Fruit fly (Drosophila melanogaster) ovary, adult (tissue): ENCODE results near the gene CG2021.
A peak's percentile ranks its signal among the peaks of the same experiment; 100 is the strongest.

Source experiments
- CG17801 ChIP-seq: fragments of 200-800 bp; optimal IDR thresholded peaks from 2 replicates; lab custom pipeline; 2019; ENCODE audit warnings: missing biosample characterization, mild to moderate bottlenecking, missing genetic modification characterization, moderate library complexity; ENCODE audit not compliant: partially characterized antibody

The CG2021 gene

DNA sequence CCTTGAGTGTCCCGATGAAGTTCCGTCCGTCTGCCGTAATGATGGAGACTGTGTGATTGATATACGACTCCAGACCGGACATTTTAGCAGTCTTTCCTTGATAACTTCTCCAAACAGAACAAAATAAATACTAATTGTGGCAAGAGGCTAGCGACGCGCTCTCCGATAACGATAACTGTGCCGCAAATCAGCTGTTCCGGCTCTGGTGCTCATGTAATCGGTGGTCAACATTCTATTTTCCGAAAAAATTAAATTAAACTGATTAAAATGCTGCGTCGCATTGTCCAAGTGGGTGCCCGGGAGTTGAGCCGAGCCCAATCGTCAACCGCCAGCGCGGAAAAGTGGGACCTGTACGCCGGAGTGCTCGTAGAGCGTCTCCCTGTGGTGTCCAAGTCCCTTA is at the start of gene CG2021, which contains the start of gene mRpL46:
Gene CG2021, minus strand, starts transcription at position 163 of the 400 bp plus-strand sequence.
Gene mRpL46, plus strand, starts transcription at position 191 of the 400 bp plus-strand sequence.
- TF ChIP-seq CG17801 (GFP tag; lab: Kevin White, UChicago) = no peak

dm6 chr3L:1822365-1822764 is 45.2 kb upstream of the CG2021 start:
- TF ChIP-seq CG17801 (GFP tag; lab: Kevin White, UChicago) = no peak

DNA sequence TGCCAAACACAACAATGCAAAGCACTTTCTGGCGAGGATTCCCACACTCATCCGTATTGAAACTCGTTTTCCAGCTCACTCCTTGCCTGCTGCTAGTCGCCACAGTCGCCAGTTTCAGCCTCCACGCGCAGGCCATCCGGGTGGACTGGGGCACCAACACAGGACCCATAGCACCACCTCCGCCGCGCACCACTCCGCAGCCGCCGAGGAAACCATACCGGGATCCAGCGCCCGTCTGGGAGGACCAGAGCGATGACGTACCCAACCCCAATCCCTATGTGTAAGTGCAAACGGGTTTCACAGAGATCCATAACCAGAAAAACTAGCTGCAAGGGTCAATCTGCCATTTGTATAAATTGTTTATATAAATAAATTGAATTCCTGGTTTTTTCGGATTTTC is 43.9 kb upstream of the CG2021 start:
- no peak for TF ChIP-seq CG17801 (GFP tag; lab: Kevin White, UChicago)

DNA sequence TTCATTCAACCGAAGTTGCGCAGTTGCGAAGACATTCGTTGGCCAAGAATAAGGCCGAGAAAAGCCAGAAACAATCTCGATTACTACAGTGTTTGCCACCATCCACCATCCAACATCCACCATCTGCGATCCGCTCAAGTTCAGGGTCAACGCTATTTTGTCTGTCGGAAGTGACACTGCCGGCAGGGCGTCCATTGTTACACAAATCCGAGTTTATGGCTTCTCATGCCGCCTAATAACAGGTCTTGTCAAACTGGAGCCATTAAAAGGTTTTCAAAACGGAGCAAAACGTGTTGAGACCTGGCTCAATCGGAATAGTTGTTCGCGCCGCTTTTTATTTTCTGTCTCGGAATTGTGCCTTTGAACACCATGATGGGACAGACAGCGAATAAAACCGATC is 41.6 kb upstream of the CG2021 start:
- TF ChIP-seq CG17801 (GFP tag; lab: Kevin White, UChicago) = no peak

DNA sequence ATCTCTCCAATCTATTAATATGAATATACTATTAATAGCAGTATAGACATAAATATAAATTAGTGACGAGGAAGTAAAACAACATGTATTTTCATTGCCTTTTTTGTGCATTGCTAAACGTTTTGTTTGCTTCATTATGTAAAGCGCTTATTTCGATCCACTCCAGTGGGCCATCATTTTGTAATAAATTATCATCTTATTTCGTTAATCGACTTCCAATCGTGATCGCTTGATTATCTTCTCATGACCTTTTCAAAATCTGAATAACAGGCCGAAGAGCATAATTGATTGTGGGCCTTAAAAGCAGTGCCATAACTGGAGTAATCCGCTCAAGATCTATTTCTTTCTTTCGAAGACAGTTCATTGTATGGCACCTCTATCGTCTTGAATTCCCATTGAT is 40.2 kb upstream of the CG2021 start:
- no peak for TF ChIP-seq CG17801 (GFP tag; lab: Kevin White, UChicago)

DNA sequence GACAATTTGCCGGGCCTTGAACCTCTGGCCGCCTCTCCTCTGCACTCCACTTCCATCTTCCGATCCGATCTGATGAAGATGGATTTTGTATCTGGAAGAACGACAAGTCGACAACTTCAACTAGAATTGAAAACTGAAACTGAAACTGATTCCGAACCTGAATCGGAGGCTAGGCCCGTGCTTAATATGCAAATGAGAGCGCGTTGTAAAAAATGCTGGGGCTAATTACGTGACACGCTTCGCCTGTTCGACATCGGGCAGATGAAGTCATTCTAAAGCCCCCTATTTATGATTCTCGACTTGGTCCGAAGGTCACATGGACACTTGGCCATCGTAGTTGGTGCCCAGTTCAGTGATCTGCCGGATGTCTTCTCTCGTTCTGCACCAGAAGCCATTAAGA is 39.4 kb upstream of the CG2021 start:
- TF ChIP-seq CG17801 (GFP tag; lab: Kevin White, UChicago) = no peak

DNA sequence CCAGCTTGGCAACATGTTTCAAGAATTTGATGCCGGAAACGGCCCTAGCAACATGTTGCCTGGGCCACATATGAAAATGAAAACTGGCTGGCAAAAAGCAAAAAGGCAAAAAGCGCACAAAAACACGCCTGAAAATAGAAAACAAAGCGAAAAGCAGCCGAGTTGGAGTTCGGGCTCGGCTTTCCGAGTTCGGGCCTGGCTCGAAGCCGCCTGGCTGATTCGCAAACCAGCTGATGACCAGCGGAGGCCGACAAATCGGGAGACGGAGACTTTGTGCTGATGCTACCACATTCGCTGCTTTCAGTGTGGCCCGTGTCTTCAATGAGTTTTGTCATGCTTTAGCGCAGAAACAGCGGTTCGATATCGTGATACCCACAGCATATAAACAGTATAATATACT is 33.1 kb upstream of the CG2021 start, which contains the start of gene GV1:
Gene GV1, plus strand, starts transcription at position 301 of the 400 bp plus-strand sequence.
- TF ChIP-seq CG17801 (GFP tag; lab: Kevin White, UChicago) = no peak

DNA sequence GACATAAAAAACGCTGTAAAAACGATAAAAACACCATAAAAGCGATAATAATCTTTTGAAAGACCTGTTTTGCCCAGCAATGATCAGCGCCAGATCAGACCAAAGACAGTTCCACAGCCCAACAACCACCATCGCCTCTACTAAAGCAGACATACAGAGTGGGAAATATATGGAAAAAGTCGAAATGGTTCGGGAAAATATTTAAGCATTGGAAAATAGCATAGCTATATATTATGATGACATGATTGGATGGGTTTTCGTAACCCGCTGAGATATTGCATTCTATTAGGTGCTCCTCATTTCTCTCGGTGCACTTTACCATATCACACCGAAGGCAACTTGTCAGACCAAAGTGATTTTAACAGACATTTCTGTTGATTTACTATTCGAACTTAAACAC is 31.4 kb upstream of the CG2021 start:
- TF ChIP-seq CG17801 (GFP tag; lab: Kevin White, UChicago) = no peak

- peak; percentile 35 for TF ChIP-seq CG17801 (GFP tag; lab: Kevin White, UChicago)
Observed at dm6 chr3L:1802802-1803201, 25.6 kb upstream of the CG2021 start, which contains the start of the genes JTBR and CG42676. TSS of gene JTBR (minus strand) at chr3L:1802856. TSS of gene CG42676 (plus strand) at chr3L:1803107.

DNA sequence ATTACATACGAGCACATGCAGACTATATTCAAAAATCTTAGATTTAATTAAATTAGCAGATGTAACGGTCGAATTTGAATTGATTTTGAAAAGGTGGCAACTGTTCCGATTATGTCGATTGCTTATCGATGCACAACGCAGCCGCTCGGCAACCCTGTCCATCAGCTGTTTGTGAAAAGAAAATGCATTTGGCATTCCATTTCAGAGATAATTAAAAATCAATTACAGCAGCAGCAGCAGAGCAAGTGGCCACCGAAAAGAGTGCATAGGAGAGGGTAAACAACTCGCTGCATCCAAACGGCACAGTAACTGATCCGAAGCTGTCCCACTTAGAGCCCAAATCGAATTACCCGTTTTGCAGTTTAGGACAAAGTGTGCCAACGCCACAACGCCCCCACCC is 21.4 kb upstream of the CG2021 start, which contains the start of gene Patj:
Gene Patj, plus strand, starts transcription at position 155 of the 400 bp plus-strand sequence.
- no peak for TF ChIP-seq CG17801 (GFP tag; lab: Kevin White, UChicago)

- TF ChIP-seq CG17801 (GFP tag; lab: Kevin White, UChicago) = no peak
Observed at dm6 chr3L:1797005-1797404, 19.8 kb upstream of the CG2021 start, which contains the start of gene CG12020. TSS of gene CG12020 (plus strand) at chr3L:1797305.

DNA sequence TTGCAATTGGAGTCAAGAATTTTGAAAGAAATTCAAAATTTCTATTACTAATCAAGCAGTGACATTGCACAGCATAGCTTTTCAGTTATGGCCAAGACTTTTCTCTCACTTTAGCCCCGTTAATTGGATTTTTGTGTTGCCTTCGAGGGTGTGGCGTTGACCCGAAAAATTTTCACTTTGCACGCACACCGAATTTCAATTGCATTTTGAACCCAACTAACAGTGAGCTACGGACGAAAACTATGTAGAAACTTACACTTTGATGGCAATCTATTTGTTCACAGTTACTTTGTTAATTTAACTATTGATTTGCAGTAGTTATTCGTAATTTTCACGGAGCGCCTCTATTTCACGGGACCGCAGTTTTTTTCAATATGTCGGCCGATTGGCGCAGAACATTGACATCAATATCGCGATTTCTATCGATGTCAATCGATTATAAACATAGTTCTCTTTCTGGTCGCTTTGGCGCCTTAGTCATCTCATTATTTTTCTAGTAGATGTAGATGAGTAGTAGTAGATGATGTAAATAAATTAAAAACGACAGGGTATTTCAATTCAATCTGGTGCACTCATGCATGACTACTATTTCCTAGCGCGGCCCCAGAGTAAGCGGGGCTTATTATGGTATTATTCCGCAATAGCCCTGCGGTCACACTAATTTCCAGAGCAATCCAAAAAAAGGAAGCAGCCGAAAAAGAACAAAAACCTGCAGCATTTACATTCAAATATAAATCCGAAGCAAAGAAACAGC is 17.9 kb upstream of the CG2021 start, which contains the start of the genes alpha-Spec, dlt and Cdc37:
Gene alpha-Spec, minus strand, starts transcription at position 386 of the 754 bp plus-strand sequence.
Gene dlt, minus strand, starts transcription at position 386 of the 754 bp plus-strand sequence.
Gene Cdc37, plus strand, starts transcription at position 450 of the 754 bp plus-strand sequence.
- peak; percentile 75 for TF ChIP-seq CG17801 (GFP tag; lab: Kevin White, UChicago)

DNA sequence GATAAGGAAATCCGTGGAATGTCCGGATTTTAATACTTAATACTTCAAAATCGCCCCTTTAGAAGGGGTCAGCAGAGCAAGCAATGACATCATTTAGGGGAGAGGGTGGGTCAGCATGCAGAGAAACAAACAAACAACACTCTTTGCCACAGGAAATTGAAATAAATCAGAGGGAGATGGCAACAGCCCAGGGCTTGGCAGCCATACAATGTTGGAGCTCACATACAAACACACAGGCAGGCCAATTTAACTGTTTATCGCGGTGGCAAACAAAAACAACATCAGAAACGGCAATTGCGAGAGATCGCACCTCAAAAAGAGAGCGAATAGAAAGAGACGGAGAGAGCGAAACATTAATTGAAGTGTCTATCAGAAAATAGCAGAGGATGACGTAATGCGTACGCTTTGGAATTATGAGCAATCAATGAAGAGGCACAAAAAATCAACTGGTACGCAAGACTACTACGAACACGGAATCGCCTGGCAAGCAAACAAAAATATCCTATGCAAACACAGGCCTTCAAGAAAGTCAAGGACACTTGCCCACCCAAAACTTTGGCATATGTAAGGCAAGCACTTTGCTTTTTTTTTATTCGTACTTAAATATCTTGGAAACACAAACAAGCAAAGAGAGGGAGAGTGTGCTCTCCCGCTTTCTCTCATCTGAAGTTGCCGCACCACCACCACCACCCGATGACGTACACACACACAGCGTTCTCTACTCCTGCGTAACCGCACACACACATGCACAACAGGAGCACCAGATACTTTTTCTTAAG is 17.1 kb upstream of the CG2021 start:
- peak; percentile 3 for TF ChIP-seq CG17801 (GFP tag; lab: Kevin White, UChicago)

DNA sequence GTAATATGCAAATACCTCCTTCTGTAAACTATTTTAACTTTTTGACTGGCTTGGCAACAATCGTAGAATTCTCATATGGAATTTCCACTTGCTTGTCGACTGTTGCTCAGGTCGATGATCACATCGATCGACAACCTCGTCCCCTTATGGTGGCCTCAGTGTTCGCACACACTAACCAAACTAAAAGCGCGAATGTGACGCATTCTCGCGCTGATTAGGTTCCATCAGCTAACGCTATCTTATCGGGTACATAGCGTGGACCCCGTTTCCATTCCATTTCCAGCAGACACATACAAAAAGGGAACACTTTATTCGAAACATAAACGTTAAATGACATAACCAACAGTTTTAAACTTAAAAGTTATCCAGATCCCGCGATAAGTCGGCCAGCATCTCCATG is 12.1 kb upstream of the CG2021 start:
- no peak for TF ChIP-seq CG17801 (GFP tag; lab: Kevin White, UChicago)

- no peak for TF ChIP-seq CG17801 (GFP tag; lab: Kevin White, UChicago)
Observed at dm6 chr3L:1784092-1784491, 6.9 kb upstream of the CG2021 start.
